Fruit fly (Drosophila melanogaster) whole organism, embryonic: ENCODE results near the gene CG6766.

Experiments used
- Atf3 ChIP-seq: fragments of 200-800 bp; sonication (Bioruptor generic); optimal IDR thresholded peaks from 3 replicates; lab custom pipeline; 2016; ENCODE audit warnings: missing biosample characterization, missing genetic modification characterization
- B-H2 ChIP-seq: fragments of 200-800 bp; sonication (Bioruptor generic); optimal IDR thresholded peaks from 2 replicates; lab custom pipeline; 2018; ENCODE audit warnings: missing biosample characterization, mild to moderate bottlenecking, missing genetic modification characterization
- Bgb ChIP-seq: fragments of 200-800 bp; sonication (Bioruptor generic); IDR thresholded peaks from 2 replicates; pipeline ENCODE4 v1.3.6; 2022; ENCODE audit warnings: missing biosample characterization, missing genetic modification characterization; ENCODE audit not compliant: partially characterized antibody
- CG10565 ChIP-seq: fragments of 200-800 bp; sonication (Bioruptor generic); optimal IDR thresholded peaks from 3 replicates; lab custom pipeline; 2016; ENCODE audit warnings: missing biosample characterization, mild to moderate bottlenecking, missing genetic modification characterization
- CG12219 ChIP-seq: fragments of 200-800 bp; sonication (Bioruptor generic); optimal IDR thresholded peaks from 3 replicates; lab custom pipeline; 2018; ENCODE audit warnings: missing biosample characterization, mild to moderate bottlenecking, missing genetic modification characterization
- CG12769 ChIP-seq: fragments of 200-800 bp; sonication (Bioruptor generic); optimal IDR thresholded peaks from 2 replicates; lab custom pipeline; 2019; ENCODE audit warnings: missing biosample characterization, mild to moderate bottlenecking, missing genetic modification characterization, moderate library complexity
- CG14441 ChIP-seq: fragments of 200-800 bp; sonication (Bioruptor generic); IDR thresholded peaks from 2 replicates; pipeline ENCODE4 v1.3.6; 2022; ENCODE audit warnings: missing biosample characterization, missing genetic modification characterization
- CG17328 ChIP-seq: fragments of 200-800 bp; sonication (Bioruptor generic); IDR thresholded peaks from 2 replicates; pipeline ENCODE4 v1.3.6; 2022; ENCODE audit warnings: missing biosample characterization, missing genetic modification characterization
- CG17829 ChIP-seq: fragments of 200-800 bp; optimal IDR thresholded peaks from 2 replicates; lab custom pipeline; 2019; ENCODE audit warnings: missing biosample characterization, mild to moderate bottlenecking, missing genetic modification characterization, moderate library complexity
- CG18262 ChIP-seq: fragments of 200-800 bp; optimal IDR thresholded peaks from 3 replicates; lab custom pipeline; 2019; ENCODE audit warnings: missing biosample characterization, mild to moderate bottlenecking, missing genetic modification characterization, moderate library complexity
- CG18476 ChIP-seq: fragments of 200-800 bp; sonication (Bioruptor generic); optimal IDR thresholded peaks from 2 replicates; lab custom pipeline; 2016; ENCODE audit warnings: missing biosample characterization, mild to moderate bottlenecking, missing genetic modification characterization
- CG2199 ChIP-seq: fragments of 200-800 bp; sonication (Bioruptor generic); IDR thresholded peaks from 3 replicates; pipeline ENCODE4 v1.3.6; 2022; ENCODE audit warnings: missing biosample characterization, missing genetic modification characterization
- CG2875 ChIP-seq: fragments of 200-800 bp; sonication (Bioruptor generic); optimal IDR thresholded peaks from 2 replicates; lab custom pipeline; 2017; ENCODE audit warnings: missing biosample characterization, mild to moderate bottlenecking, missing genetic modification characterization, missing genetic modification reagents
- CG30020 ChIP-seq: fragments of 200-800 bp; optimal IDR thresholded peaks from 2 replicates; lab custom pipeline; 2019; ENCODE audit warnings: missing biosample characterization, mild to moderate bottlenecking, missing genetic modification characterization, moderate library complexity
- CG34376 ChIP-seq: fragments of 200-800 bp; sonication (Bioruptor generic); optimal IDR thresholded peaks from 2 replicates; lab custom pipeline; 2018; ENCODE audit warnings: missing biosample characterization, mild to moderate bottlenecking, missing genetic modification characterization
- CG4360 ChIP-seq: fragments of 200-800 bp; sonication (Bioruptor generic); IDR thresholded peaks from 2 replicates; pipeline ENCODE4 v1.3.6; 2022; ENCODE audit warnings: missing biosample characterization, missing genetic modification characterization
- CG43689 ChIP-seq: fragments of 200-800 bp; sonication (Bioruptor generic); IDR thresholded peaks from 2 replicates; pipeline ENCODE4 v1.3.6; 2022; ENCODE audit warnings: missing biosample characterization, missing genetic modification characterization
- CG6175 ChIP-seq: fragments of 200-800 bp; sonication (Bioruptor generic); IDR thresholded peaks from 3 replicates; pipeline ENCODE4 v1.3.6; 2022; ENCODE audit warnings: missing biosample characterization, missing genetic modification characterization
- CG6654 ChIP-seq: fragments of 200-800 bp; sonication (Bioruptor generic); optimal IDR thresholded peaks from 2 replicates; lab custom pipeline; 2017; ENCODE audit warnings: missing biosample characterization, mild to moderate bottlenecking, missing genetic modification characterization
- CG7839 ChIP-seq: fragments of 200-800 bp; sonication (Bioruptor generic); optimal IDR thresholded peaks from 3 replicates; lab custom pipeline; 2018; ENCODE audit warnings: missing biosample characterization, mild to moderate bottlenecking, missing genetic modification characterization, moderate library complexity
- CG7963 ChIP-seq: fragments of 200-800 bp; sonication (Bioruptor generic); IDR thresholded peaks from 3 replicates; pipeline ENCODE4 v1.3.6; 2022; ENCODE audit warnings: missing biosample characterization, missing genetic modification characterization; ENCODE audit not compliant: partially characterized antibody
- CG8290 ChIP-seq, 3 experiments: fragments of 200-800 bp; sonication (Bioruptor generic); optimal IDR thresholded peaks; 2 replicates each; lab custom pipeline; 2016 to 2019; ENCODE audit warnings: missing biosample characterization in 3 of 3, missing genetic modification characterization in 3 of 3, mild to moderate bottlenecking in 2 of 3, moderate library complexity in 1 of 3
- CG8478 ChIP-seq: fragments of >200 bp; optimal IDR thresholded peaks from 2 replicates; lab custom pipeline; 2018
- CG8765 ChIP-seq: fragments of 200-800 bp; sonication (Bioruptor generic); IDR thresholded peaks from 2 replicates; pipeline ENCODE4 v1.3.6; 2022; ENCODE audit warnings: missing biosample characterization, missing genetic modification characterization
- CG9932 ChIP-seq: fragments of 200-800 bp; sonication (Bioruptor generic); IDR thresholded peaks from 2 replicates; pipeline ENCODE4 v1.3.6; 2022; ENCODE audit warnings: missing biosample characterization, missing genetic modification characterization
- Fer2 ChIP-seq: fragments of 200-800 bp; sonication (Bioruptor generic); optimal IDR thresholded peaks from 2 replicates; lab custom pipeline; 2018; ENCODE audit warnings: missing biosample characterization, mild to moderate bottlenecking, missing genetic modification characterization, moderate library complexity
- HmgZ ChIP-seq: fragments of 200-800 bp; sonication (Bioruptor generic); optimal IDR thresholded peaks from 2 replicates; lab custom pipeline; 2018; ENCODE audit warnings: missing biosample characterization, mild to moderate bottlenecking, missing genetic modification characterization
- Med ChIP-seq: fragments of 200-800 bp; sonication (Bioruptor generic); peaks from one replicate; lab custom pipeline; 2016; ENCODE audit warnings: missing biosample characterization, missing genetic modification characterization, mild to moderate bottlenecking, inconsistent platforms, moderate library complexity
- Six4 ChIP-seq: fragments of 200-800 bp; sonication (Bioruptor generic); optimal IDR thresholded peaks from 2 replicates; lab custom pipeline; 2016; ENCODE audit warnings: missing biosample characterization, missing genetic modification characterization
- TFAM ChIP-seq: fragments of 200-800 bp; sonication (Bioruptor generic); optimal IDR thresholded peaks from 2 replicates; lab custom pipeline; 2017; ENCODE audit warnings: missing biosample characterization, missing genetic modification characterization, inconsistent platforms
- Xbp1 ChIP-seq: fragments of 200-800 bp; sonication (Bioruptor generic); optimal IDR thresholded peaks from 3 replicates; lab custom pipeline; 2016; ENCODE audit warnings: missing biosample characterization, mild to moderate bottlenecking, missing genetic modification characterization
- crp ChIP-seq, 2 experiments: fragments of 200-800 bp; sonication (Bioruptor generic); optimal IDR thresholded peaks; 2 replicates in 1 of 2; 3 replicates in 1 of 2; lab custom pipeline; 2017; ENCODE audit warnings: missing biosample characterization in 2 of 2, missing genetic modification characterization in 2 of 2, mild to moderate bottlenecking in 1 of 2, moderate library complexity in 1 of 2
- dan ChIP-seq: fragments of 200-800 bp; sonication (Bioruptor generic); IDR thresholded peaks from 2 replicates; pipeline ENCODE4 v1.3.6; 2022; ENCODE audit warnings: missing biosample characterization, missing genetic modification characterization
- disco-r ChIP-seq: fragments of 200-800 bp; sonication (Bioruptor generic); optimal IDR thresholded peaks from 2 replicates; lab custom pipeline; 2016; ENCODE audit warnings: missing biosample characterization, missing genetic modification characterization
- ewg ChIP-seq: fragments of 200-800 bp; sonication (Bioruptor generic); optimal IDR thresholded peaks from 3 replicates; lab custom pipeline; 2017; ENCODE audit warnings: mild to moderate bottlenecking, missing biosample characterization, missing genetic modification reagents, missing genetic modification characterization
- gcm ChIP-seq: fragments of 200-800 bp; sonication (Bioruptor generic); optimal IDR thresholded peaks from 2 replicates; lab custom pipeline; 2019; ENCODE audit warnings: missing biosample characterization, mild to moderate bottlenecking, missing genetic modification characterization, moderate library complexity
- hbn ChIP-seq: fragments of 200-800 bp; sonication (Bioruptor generic); IDR thresholded peaks from 2 replicates; pipeline ENCODE4 v1.3.6; 2022; ENCODE audit warnings: missing biosample characterization, missing genetic modification characterization; ENCODE audit not compliant: partially characterized antibody
- her ChIP-seq: fragments of 200-800 bp; sonication (Bioruptor generic); optimal IDR thresholded peaks from 2 replicates; lab custom pipeline; 2016; ENCODE audit warnings: missing biosample characterization, missing genetic modification characterization
- onecut ChIP-seq: fragments of 200-800 bp; sonication (Bioruptor generic); IDR thresholded peaks from 2 replicates; pipeline ENCODE4 v1.3.6; 2022; ENCODE audit warnings: missing biosample characterization, missing genetic modification characterization
- p53 ChIP-seq: fragments of 200-800 bp; sonication (Bioruptor generic); optimal IDR thresholded peaks from 2 replicates; lab custom pipeline; 2016; ENCODE audit warnings: missing biosample characterization, missing genetic modification characterization
- seq ChIP-seq: fragments of 200-800 bp; sonication (Bioruptor generic); IDR thresholded peaks from 2 replicates; pipeline ENCODE4 v1.3.6; 2022; ENCODE audit warnings: missing biosample characterization, missing genetic modification characterization
- slou ChIP-seq: fragments of 200-800 bp; sonication (Bioruptor generic); optimal IDR thresholded peaks from 3 replicates; lab custom pipeline; 2016; ENCODE audit warnings: missing biosample characterization, missing genetic modification characterization
- so ChIP-seq: fragments of 200-800 bp; sonication (Bioruptor generic); IDR thresholded peaks from 3 replicates; pipeline ENCODE4 v1.3.6; 2022; ENCODE audit warnings: missing biosample characterization, missing genetic modification characterization
- stwl ChIP-seq: fragments of 200-800 bp; sonication (Bioruptor generic); optimal IDR thresholded peaks from 3 replicates; lab custom pipeline; 2018; ENCODE audit warnings: missing biosample characterization, mild to moderate bottlenecking, missing genetic modification characterization, moderate library complexity
- unpg ChIP-seq: fragments of 200-800 bp; sonication (Bioruptor generic); optimal IDR thresholded peaks from 3 replicates; lab custom pipeline; 2018; ENCODE audit warnings: missing biosample characterization, mild to moderate bottlenecking, missing genetic modification characterization, moderate library complexity

The CG6766 gene

DNA sequence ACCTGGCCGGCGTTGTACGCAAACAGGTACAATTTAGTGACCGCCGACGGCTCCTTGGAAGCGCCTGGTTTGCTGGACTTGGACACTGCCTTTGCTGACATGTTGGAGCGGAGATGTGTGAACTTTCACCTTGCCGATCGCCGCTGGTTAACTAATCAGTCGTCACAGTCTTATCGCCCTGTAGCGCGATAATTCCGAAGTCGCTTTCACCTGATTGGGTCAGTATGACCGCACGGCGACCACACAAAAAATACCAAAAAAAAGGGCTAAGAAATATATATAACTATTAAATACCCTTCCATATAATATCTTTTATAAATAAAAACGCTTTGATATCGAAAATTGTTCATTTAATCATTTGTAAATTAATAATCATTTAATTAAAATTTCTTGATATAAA is 38.4 kb downstream of the CG6766 start, which contains the start of gene Hacd1 (continued):
- no peak for TF ChIP-seq CG18476 (GFP tag; lab: Kevin White, UChicago)
- no peak for TF ChIP-seq CG4360 (GFP tag; lab: Robert Waterston, UW)
- no peak for TF ChIP-seq dan (GFP tag; lab: Robert Waterston, UW)
- no peak for TF ChIP-seq CG17328 (GFP tag; lab: Robert Waterston, UW)
- no peak for TF ChIP-seq CG8765
- peak; percentile 19 for TF ChIP-seq stwl (tag; lab: Kevin White, UChicago)
- TF ChIP-seq Xbp1 (GFP tag; lab: Kevin White, UChicago) = no peak
- peak; percentile 1 for TF ChIP-seq CG17829 (tag; lab: Kevin White, UChicago)
- no peak for TF ChIP-seq CG2199 (GFP tag; lab: Robert Waterston, UW)
- no peak for TF ChIP-seq her (GFP tag; lab: Kevin White, UChicago)
- no peak for TF ChIP-seq Six4 (GFP tag; lab: Kevin White, UChicago)
- no peak for TF ChIP-seq CG6654 (GFP tag; lab: Kevin White, UChicago)
- TF ChIP-seq Fer2 (tag; lab: Kevin White, UChicago) = no peak
- no peak for TF ChIP-seq CG6175 (GFP tag; lab: Robert Waterston, UW)
- TF ChIP-seq HmgZ (tag; lab: Kevin White, UChicago) = no peak
- TF ChIP-seq CG14441 (GFP tag; lab: Robert Waterston, UW) = no peak
- TF ChIP-seq unpg = no peak
- no peak for TF ChIP-seq CG9932 (GFP tag; lab: Robert Waterston, UW)
- TF ChIP-seq CG12769 = no peak
- no peak for TF ChIP-seq CG30020
- TF ChIP-seq crp (GFP tag; optimal IDR thresholded peaks at IDR 0.05; lab: Kevin White, UChicago) = peak in 1 of 2 experiments; percentile 42
- TF ChIP-seq CG43689 (GFP tag; lab: Robert Waterston, UW) = no peak
- TF ChIP-seq CG7839 (tag; lab: Kevin White, UChicago) = no peak
- TF ChIP-seq hbn (GFP tag; lab: Robert Waterston, UW) = no peak
- no peak for TF ChIP-seq B-H2
- TF ChIP-seq CG8290 (GFP tag; optimal IDR thresholded peaks at IDR 0.05; lab: Kevin White, UChicago) = no peak
- peak in 1 of 2 experiments; percentile 14 for TF ChIP-seq CG8290 (tag; optimal IDR thresholded peaks at IDR 0.05; lab: Kevin White, UChicago)
- no peak for TF ChIP-seq CG18262 (tag; lab: Kevin White, UChicago)
- peak; percentile 27 for TF ChIP-seq CG34376 (GFP tag; lab: Kevin White, UChicago)
- no peak for TF ChIP-seq ewg (GFP tag; lab: Kevin White, UChicago)
- TF ChIP-seq CG12219 = no peak
- TF ChIP-seq p53 (GFP tag; lab: Kevin White, UChicago) = no peak
- TF ChIP-seq Bgb (GFP tag; lab: Robert Waterston, UW) = no peak
- no peak for TF ChIP-seq gcm (GFP tag; lab: Kevin White, UChicago)
- no peak for TF ChIP-seq CG7963 (GFP tag; lab: Robert Waterston, UW)
- no peak for TF ChIP-seq seq
- TF ChIP-seq TFAM (GFP tag; lab: Kevin White, UChicago) = no peak
- no peak for TF ChIP-seq CG8478 (lab: Kevin White, UChicago)
- no peak for TF ChIP-seq onecut (GFP tag; lab: Robert Waterston, UW)
- no peak for TF ChIP-seq slou
- no peak for TF ChIP-seq Atf3 (GFP tag; lab: Kevin White, UChicago)
- no peak for TF ChIP-seq disco-r (GFP tag; lab: Kevin White, UChicago)
- no peak for TF ChIP-seq so (GFP tag; lab: Robert Waterston, UW)
- peak; percentile 64 for TF ChIP-seq Med (GFP tag; lab: Kevin White, UChicago)
- TF ChIP-seq CG10565 (GFP tag; lab: Kevin White, UChicago) = no peak
- no peak for TF ChIP-seq CG2875 (GFP tag; lab: Kevin White, UChicago)
- TF ChIP-seq, all 482 proteins: peak for 23
